Worm (Caenorhabditis elegans) whole organism, L1 larva: ENCODE data around the gene srj-25.
A peak's percentile ranks its signal among the peaks of the same experiment; 100 is the strongest.

Source experiments
- C04F5.9 ChIP-seq: sonication (generic microtip); optimal IDR thresholded peaks from 2 replicates; lab custom pipeline; 2016; ENCODE audit warnings: missing genetic modification characterization, missing compliant biosample characterization
- Y116A8C.19 ChIP-seq: sonication (generic microtip); optimal IDR thresholded peaks from 2 replicates; lab custom pipeline; 2016; ENCODE audit warnings: missing compliant biosample characterization, missing genetic modification characterization, borderline replicate concordance
- aha-1 ChIP-seq: fragments of 150-350 bp; optimal IDR thresholded peaks from 2 replicates; lab custom pipeline; 2014; ENCODE audit warnings: missing biosample characterization, missing genetic modification characterization
- alr-1 ChIP-seq: fragments of 200-800 bp; sonication (Bioruptor generic); optimal IDR thresholded peaks from 2 replicates; lab custom pipeline; 2018; ENCODE audit warnings: borderline replicate concordance, mild to moderate bottlenecking, missing genetic modification characterization, missing compliant biosample characterization
- aly-2 ChIP-seq: fragments of 150-350 bp; optimal IDR thresholded peaks from 2 replicates; lab custom pipeline; 2014; ENCODE audit warnings: missing biosample characterization, missing genetic modification characterization
- ama-1 ChIP-seq: fragments of 150-350 bp; optimal IDR thresholded peaks from 2 replicates; lab custom pipeline; 2014
- ceh-90 ChIP-seq: sonication (generic microtip); optimal IDR thresholded peaks from 2 replicates; lab custom pipeline; 2016; ENCODE audit warnings: missing genetic modification characterization, missing compliant biosample characterization
- dpl-1 ChIP-seq, 3 experiments: fragments of 150-350 bp in 2 of 3; sonication (generic microtip) in 1 of 3; optimal IDR thresholded peaks; 2 replicates each; lab custom pipeline; 2014 to 2017; ENCODE audit warnings: missing biosample characterization in 3 of 3, missing genetic modification characterization in 3 of 3, missing genetic modification reagents in 3 of 3
- dsc-1 ChIP-seq: sonication (generic microtip); optimal IDR thresholded peaks from 2 replicates; lab custom pipeline; 2016; ENCODE audit warnings: mild to moderate bottlenecking, missing genetic modification characterization, missing compliant biosample characterization
- efl-3 ChIP-seq: fragments of 200-800 bp; sonication (Bioruptor generic); optimal IDR thresholded peaks from 2 replicates; lab custom pipeline; 2018; ENCODE audit warnings: mild to moderate bottlenecking, missing genetic modification characterization, missing compliant biosample characterization
- egl-13 ChIP-seq: sonication (generic microtip); optimal IDR thresholded peaks from 2 replicates; lab custom pipeline; 2016; ENCODE audit warnings: missing genotype, missing genetic modification reagents, missing genetic modification characterization, missing compliant biosample characterization
- elt-2 ChIP-seq: sonication (generic microtip); optimal IDR thresholded peaks from 2 replicates; lab custom pipeline; 2016; ENCODE audit warnings: missing genetic modification characterization, mild to moderate bottlenecking, inconsistent platforms, missing compliant biosample characterization, missing genetic modification reagents
- elt-3 ChIP-seq, 6 experiments: fragments of 150-350 bp in 1 of 6; sonication (generic microtip); optimal IDR thresholded peaks; 2 replicates each; lab custom pipeline; 2017 to 2018; ENCODE audit warnings: missing biosample characterization in 6 of 6, missing genetic modification characterization in 6 of 6, inconsistent platforms in 1 of 6
- ets-5 ChIP-seq: fragments of 200-800 bp; sonication (Bioruptor generic); IDR thresholded peaks from 2 replicates; pipeline ENCODE4 v1.3.6; 2022; ENCODE audit warnings: missing genetic modification characterization, missing compliant biosample characterization
- fkh-10 ChIP-seq: sonication (generic microtip); optimal IDR thresholded peaks from 2 replicates; lab custom pipeline; 2017; ENCODE audit warnings: missing biosample characterization, missing genetic modification reagents, missing genetic modification characterization
- fos-1 ChIP-seq: fragments of 150-350 bp; optimal IDR thresholded peaks from 2 replicates; lab custom pipeline; 2014; ENCODE audit warnings: missing biosample characterization, missing genetic modification characterization
- hlh-17 ChIP-seq: fragments of 200-800 bp; sonication (Bioruptor generic); optimal IDR thresholded peaks from 2 replicates; lab custom pipeline; 2018; ENCODE audit warnings: missing genetic modification characterization, mild to moderate bottlenecking, missing compliant biosample characterization, moderate library complexity, borderline replicate concordance
- hpl-2 ChIP-seq: fragments of 150-350 bp; optimal IDR thresholded peaks from 2 replicates; lab custom pipeline; 2014; ENCODE audit warnings: missing biosample characterization, missing genetic modification reagents, missing genetic modification characterization
- jun-1 ChIP-seq: fragments of 150-350 bp; optimal IDR thresholded peaks from 2 replicates; lab custom pipeline; 2014; ENCODE audit warnings: missing biosample characterization, missing genetic modification reagents, missing genetic modification characterization
- lin-14 ChIP-seq: fragments of 200-800 bp; sonication (Bioruptor generic); optimal IDR thresholded peaks from 2 replicates; lab custom pipeline; 2018; ENCODE audit warnings: mild to moderate bottlenecking, missing genetic modification characterization, moderate library complexity, missing compliant biosample characterization
- lin-15B ChIP-seq: fragments of 150-350 bp; sonication (generic microtip); optimal IDR thresholded peaks from 3 replicates; lab custom pipeline; 2014; ENCODE audit warnings: missing biosample characterization, missing genetic modification characterization
- lin-35 ChIP-seq, 2 experiments: fragments of 150-350 bp; optimal IDR thresholded peaks; 2 replicates each; lab custom pipeline; 2014; ENCODE audit warnings: missing biosample characterization in 2 of 2, missing genetic modification characterization in 2 of 2, missing genetic modification reagents in 2 of 2
- lsy-2 ChIP-seq, 2 experiments: fragments of 150-350 bp; optimal IDR thresholded peaks; 2 replicates each; lab custom pipeline; 2014; ENCODE audit warnings: missing biosample characterization in 2 of 2, missing genetic modification characterization in 2 of 2
- mdl-1 ChIP-seq, 2 experiments: fragments of 150-350 bp; optimal IDR thresholded peaks; 2 replicates each; lab custom pipeline; 2014 to 2017; ENCODE audit warnings: missing biosample characterization in 2 of 2, missing genetic modification characterization in 2 of 2, inconsistent platforms in 1 of 2
- mef-2 ChIP-seq: fragments of 150-350 bp; optimal IDR thresholded peaks from 2 replicates; lab custom pipeline; 2014; ENCODE audit warnings: missing biosample characterization, missing genetic modification characterization
- nhr-11 ChIP-seq: fragments of 150-350 bp; optimal IDR thresholded peaks from 2 replicates; lab custom pipeline; 2014; ENCODE audit warnings: missing biosample characterization, missing genetic modification characterization
- nhr-71 ChIP-seq: sonication (generic microtip); optimal IDR thresholded peaks from 2 replicates; lab custom pipeline; 2016; ENCODE audit warnings: mild to moderate bottlenecking, missing genetic modification characterization, moderate library complexity, missing compliant biosample characterization
- nhr-76 ChIP-seq: sonication (generic microtip); optimal IDR thresholded peaks from 2 replicates; lab custom pipeline; 2017; ENCODE audit warnings: missing biosample characterization, missing genetic modification characterization
- nhr-77 ChIP-seq: fragments of 150-350 bp; optimal IDR thresholded peaks from 2 replicates; lab custom pipeline; 2014; ENCODE audit warnings: missing biosample characterization, missing genetic modification characterization
- nhr-85 ChIP-seq: sonication (generic microtip); peaks from one replicate; lab custom pipeline; 2016; ENCODE audit warnings: missing genetic modification characterization, inconsistent platforms, missing compliant biosample characterization
- pag-3 ChIP-seq: sonication (generic microtip); optimal IDR thresholded peaks from 2 replicates; lab custom pipeline; 2017; ENCODE audit warnings: missing genetic modification characterization, mild to moderate bottlenecking, missing compliant biosample characterization, antibody characterized with exemption, borderline replicate concordance; ENCODE audit not compliant: insufficient read depth
- pax-3 ChIP-seq: fragments of 200-800 bp; sonication (Bioruptor generic); optimal IDR thresholded peaks from 2 replicates; lab custom pipeline; 2018; ENCODE audit warnings: mild to moderate bottlenecking, missing genetic modification characterization, moderate library complexity, missing compliant biosample characterization
- rnt-1 ChIP-seq: sonication (generic microtip); optimal IDR thresholded peaks from 2 replicates; lab custom pipeline; 2016; ENCODE audit warnings: mild to moderate bottlenecking, missing genetic modification characterization, moderate library complexity, missing compliant biosample characterization
- sox-4 ChIP-seq: sonication (generic microtip); optimal IDR thresholded peaks from 2 replicates; lab custom pipeline; 2016; ENCODE audit warnings: missing genetic modification characterization, missing compliant biosample characterization
- sup-37 ChIP-seq: fragments of 200-800 bp; sonication (Bioruptor generic); optimal IDR thresholded peaks from 2 replicates; lab custom pipeline; 2018; ENCODE audit warnings: mild to moderate bottlenecking, missing genetic modification characterization, missing compliant biosample characterization
- swsn-7 ChIP-seq: sonication (generic microtip); optimal IDR thresholded peaks from 2 replicates; lab custom pipeline; 2016; ENCODE audit warnings: missing genetic modification characterization, missing compliant biosample characterization
- unc-130 ChIP-seq: fragments of 150-350 bp; optimal IDR thresholded peaks from 2 replicates; lab custom pipeline; 2017; ENCODE audit warnings: missing biosample characterization, missing genetic modification characterization, inconsistent platforms
- unc-30 ChIP-seq: sonication (generic microtip); optimal IDR thresholded peaks from 2 replicates; lab custom pipeline; 2017; ENCODE audit warnings: missing biosample characterization, missing genetic modification characterization
- unc-62 ChIP-seq: fragments of 150-350 bp; optimal IDR thresholded peaks from 2 replicates; lab custom pipeline; 2014; ENCODE audit warnings: missing biosample characterization, missing genetic modification reagents, missing genetic modification characterization
- unc-86 ChIP-seq: sonication (generic microtip); optimal IDR thresholded peaks from 2 replicates; lab custom pipeline; 2016; ENCODE audit warnings: missing genetic modification characterization, missing compliant biosample characterization
- xbp-1 ChIP-seq: sonication (generic microtip); optimal IDR thresholded peaks from 2 replicates; lab custom pipeline; 2016; ENCODE audit warnings: missing genetic modification characterization, missing compliant biosample characterization
- zag-1 ChIP-seq: fragments of 150-350 bp; optimal IDR thresholded peaks from 2 replicates; lab custom pipeline; 2014; ENCODE audit warnings: missing biosample characterization, missing genetic modification characterization
- ztf-11 ChIP-seq, 2 experiments: sonication (generic microtip); optimal IDR thresholded peaks; 2 replicates each; lab custom pipeline; 2016 to 2017; ENCODE audit warnings: missing genetic modification characterization in 2 of 2, missing biosample characterization in 1 of 2, missing compliant biosample characterization in 1 of 2
- ztf-4 ChIP-seq: fragments of 150-350 bp; optimal IDR thresholded peaks from 2 replicates; lab custom pipeline; 2014; ENCODE audit warnings: missing biosample characterization, missing genetic modification characterization

The srj-25 gene

DNA sequence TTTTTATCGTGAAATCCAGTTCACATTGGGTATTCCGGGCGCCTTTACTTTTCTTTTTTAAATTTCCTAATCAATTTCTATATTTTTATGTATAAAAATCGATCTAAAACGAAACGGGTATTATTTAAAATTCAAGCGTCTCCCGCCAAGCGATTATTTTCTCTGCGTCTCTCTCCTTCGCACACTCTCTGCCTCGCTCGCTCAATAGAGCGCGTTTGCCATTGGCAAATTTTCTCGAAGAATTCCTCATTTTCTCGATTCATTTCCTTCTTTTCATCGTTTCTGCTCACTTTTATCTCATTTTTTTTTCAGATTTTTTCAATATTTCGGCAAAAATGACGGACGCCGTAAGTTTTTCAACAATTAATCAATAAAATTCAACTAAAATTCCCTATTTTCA is 37.2 kb upstream of the srj-25 start, which contains the start of gene sti-1 (continued):
- TF ChIP-seq ztf-11 (tag; optimal IDR thresholded peaks at IDR 0.05; lab: Kevin White, UChicago) (peak in 1 of 2 experiments; percentile 70), alr-1 (tag; lab: Kevin White, UChicago) (no peak), hlh-17 (GFP tag; lab: Kevin White, UChicago) (no peak), dsc-1 (peak; percentile 92), unc-130 (tag; lab: Kevin White, UChicago) (peak; percentile 89), nhr-11 (tag; lab: Kevin White, UChicago) (peak; percentile 81), pax-3 (tag; lab: Kevin White, UChicago) (peak; percentile 77), nhr-71 (tag; lab: Kevin White, UChicago) (peak; percentile 95), ets-5 (GFP tag; lab: Robert Waterston, UW) (no peak), unc-62 (no peak), lin-14 (GFP tag; lab: Kevin White, UChicago) (peak; percentile 98), ama-1 (lab: Kevin White, UChicago) (peak; percentile 56), mdl-1 (tag; optimal IDR thresholded peaks at IDR 0.05; lab: Kevin White, UChicago) (peak in 1 of 2 experiments; percentile 75), mef-2 (no peak), elt-3 (tag; optimal IDR thresholded peaks at IDR 0.05; lab: Kevin White, UChicago) (peak in 2 of 6 experiments; percentile 65 to 90), zag-1 (tag; lab: Kevin White, UChicago) (no peak), hpl-2 (no peak), fkh-10 (GFP tag; lab: Kevin White, UChicago) (peak; percentile 19), sox-4 (tag; lab: Kevin White, UChicago) (peak; percentile 71), swsn-7 (tag; lab: Kevin White, UChicago) (peak; percentile 92), pag-3 (tag; lab: Kevin White, UChicago) (no peak), sup-37 (peak; percentile 72), lsy-2 (tag; optimal IDR thresholded peaks at IDR 0.05; lab: Kevin White, UChicago) (peak; percentile 89 to 91), nhr-77 (tag; lab: Kevin White, UChicago) (peak; percentile 96), xbp-1 (tag; lab: Kevin White, UChicago) (peak; percentile 91), jun-1 (tag; lab: Kevin White, UChicago) (peak; percentile 86), lin-35 (GFP tag; optimal IDR thresholded peaks at IDR 0.05; lab: Kevin White, UChicago) (peak; percentile 97 to 99), fos-1 (tag; lab: Kevin White, UChicago) (peak; percentile 76), egl-13 (tag; lab: Kevin White, UChicago) (peak; percentile 89), nhr-76 (no peak), aly-2 (peak; percentile 51)

DNA sequence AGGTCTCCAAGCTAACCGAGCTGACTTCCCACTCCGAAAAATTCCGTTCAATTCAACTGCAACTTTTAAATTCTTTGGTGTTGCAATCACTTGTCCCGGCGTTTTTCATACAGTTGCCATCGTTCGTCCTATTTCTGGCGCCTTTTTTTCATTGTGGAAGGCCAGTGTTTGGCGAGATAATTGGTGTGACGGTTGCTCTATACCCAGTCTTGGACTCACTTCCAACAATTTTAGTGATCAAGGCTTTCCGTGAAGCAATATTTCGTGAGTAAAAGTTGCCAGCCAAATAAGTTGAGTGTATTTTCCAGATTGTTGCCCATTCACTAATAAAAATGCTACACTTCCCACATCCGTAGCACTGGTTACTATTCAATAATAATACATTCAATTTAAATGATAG is 36.1 kb upstream of the srj-25 start:
- TF ChIP-seq elt-2 (tag; lab: Kevin White, UChicago), result no peak
- no peak for TF ChIP-seq unc-30
- TF ChIP-seq aha-1 (tag; lab: Kevin White, UChicago), result no peak
- TF ChIP-seq unc-86 (tag; lab: Kevin White, UChicago), result no peak
- no peak for TF ChIP-seq ceh-90 (tag; lab: Kevin White, UChicago)
- no peak for TF ChIP-seq C04F5.9 (tag; lab: Kevin White, UChicago)
- no peak for TF ChIP-seq pax-3 (tag; lab: Kevin White, UChicago)
- TF ChIP-seq ztf-4 (tag; lab: Kevin White, UChicago), result no peak
- no peak for TF ChIP-seq lin-15B (tag; lab: Kevin White, UChicago)

- TF ChIP-seq rnt-1 (tag; lab: Kevin White, UChicago), result no peak
- no peak for TF ChIP-seq Y116A8C.19 (tag; lab: Kevin White, UChicago)
- no peak for TF ChIP-seq lsy-2 (tag; optimal IDR thresholded peaks at IDR 0.05; lab: Kevin White, UChicago)
- TF ChIP-seq nhr-85 (tag; lab: Kevin White, UChicago), result peak; percentile 2
- no peak for TF ChIP-seq efl-3 (GFP tag; lab: Kevin White, UChicago)
- TF ChIP-seq aha-1 (tag; lab: Kevin White, UChicago), result no peak
- no peak for TF ChIP-seq dpl-1 (GFP tag; optimal IDR thresholded peaks at IDR 0.05; lab: Kevin White, UChicago)
- no peak for TF ChIP-seq lin-14 (GFP tag; lab: Kevin White, UChicago)
Measured at ce11 chrV:764732-765131, 28.7 kb upstream of the srj-25 start, which contains the start of gene str-238. Gene str-238, plus strand, starts transcription at chrV:765032.
